Fruit fly (Drosophila melanogaster): Measurements from ENCODE around the gene CG1271.
A peak's percentile ranks its signal among the peaks of the same experiment; 100 is the strongest.

Gene CG1271

dm6 chr3L:3052110-3052871, at the start of gene CG1271 (continued):
- TF ChIP-seq tin (GFP tag; optimal IDR thresholded peaks at IDR 0.05) (peak; percentile 68), B-H1 (GFP tag; IDR thresholded peaks at IDR 0.05) (no peak), Abd-B (GFP tag; optimal IDR thresholded peaks at IDR 0.05) (no peak), CG10267 (tag; optimal IDR thresholded peaks at IDR 0.05) (peak; percentile 97), grau (tag; optimal IDR thresholded peaks at IDR 0.05) (peak; percentile 68), CG7839 (tag; optimal IDR thresholded peaks at IDR 0.05) (peak; percentile 73), eve (GFP tag; optimal IDR thresholded peaks at IDR 0.05) (no peak), CG11504 (tag; optimal IDR thresholded peaks at IDR 0.05) (no peak), grn (GFP tag; optimal IDR thresholded peaks at IDR 0.05) (peak; percentile 92), Oaz (GFP tag; IDR thresholded peaks at IDR 0.05) (no peak), Myb (GFP tag; optimal IDR thresholded peaks at IDR 0.05) (peak; percentile 58), CG6813 (GFP tag; optimal IDR thresholded peaks at IDR 0.05) (no peak), CG4617 (GFP tag; optimal IDR thresholded peaks at IDR 0.05; ENCODE audit: borderline replicate concordance) (peak; percentile 58), CG11093 (GFP tag; IDR thresholded peaks at IDR 0.05) (no peak), rib (GFP tag; IDR thresholded peaks at IDR 0.05) (peak; percentile 60), eyg (GFP tag; optimal IDR thresholded peaks at IDR 0.05) (peak; percentile 25), Scr (GFP tag; IDR thresholded peaks at IDR 0.05; ENCODE audit: partially characterized antibody) (peak; percentile 17; the same call in 1 of the 2 replicates), dmrt11E (tag; optimal IDR thresholded peaks at IDR 0.05) (peak; percentile 11), ase (GFP tag; IDR thresholded peaks at IDR 0.05) (peak; percentile 56; the same call in 2 of the 3 replicates), CG13123 (GFP tag; optimal IDR thresholded peaks at IDR 0.05) (peak; percentile 30), CG11085 (GFP tag; IDR thresholded peaks at IDR 0.05) (no peak), CG5180 (GFP tag; optimal IDR thresholded peaks at IDR 0.05) (peak; percentile 32), pum (GFP tag; optimal IDR thresholded peaks at IDR 0.05) (peak; percentile 49), prd (optimal IDR thresholded peaks at IDR 0.05) (no peak), prd (GFP tag; IDR thresholded peaks at IDR 0.05) (peak; percentile 66; the same call in 2 of the 3 replicates), CG1233 (GFP tag; optimal IDR thresholded peaks at IDR 0.05) (peak; percentile 51), HmgZ (tag; optimal IDR thresholded peaks at IDR 0.05) (peak; percentile 62), CG31388 (GFP tag; optimal IDR thresholded peaks at IDR 0.05) (peak; percentile 33), corto (GFP tag; optimal IDR thresholded peaks at IDR 0.05) (no peak), ro (GFP tag; IDR thresholded peaks at IDR 0.05) (no peak), bbx (GFP tag; IDR thresholded peaks at IDR 0.05; ENCODE audit: partially characterized antibody) (no peak), pita (GFP tag; optimal IDR thresholded peaks at IDR 0.05) (no peak), Hey (tag; optimal IDR thresholded peaks at IDR 0.05) (no peak), HmgD (GFP tag; optimal IDR thresholded peaks at IDR 0.05) (peak; percentile 17), lab (GFP tag; optimal IDR thresholded peaks at IDR 0.05) (peak; percentile 83), sc (optimal IDR thresholded peaks at IDR 0.05) (no peak), sc (GFP tag; optimal IDR thresholded peaks at IDR 0.05) (no peak), Camta (GFP tag; optimal IDR thresholded peaks at IDR 0.05) (peak; percentile 43), maf-S (GFP tag; optimal IDR thresholded peaks at IDR 0.05) (peak; percentile 59), Spps (tag; optimal IDR thresholded peaks at IDR 0.05) (no peak), Hr78 (GFP tag; optimal IDR thresholded peaks at IDR 0.05) (no peak), ewg (GFP tag; optimal IDR thresholded peaks at IDR 0.05) (no peak), Bgb (GFP tag; IDR thresholded peaks at IDR 0.05; ENCODE audit: partially characterized antibody) (no peak), CG8765 (GFP tag; IDR thresholded peaks at IDR 0.05) (no peak), B-H2 (GFP tag; optimal IDR thresholded peaks at IDR 0.05) (peak; percentile 62), TFAM (GFP tag; optimal IDR thresholded peaks at IDR 0.05) (no peak), esg (GFP tag; conservative IDR thresholded peaks at IDR 0.05) (peak; percentile 45), lbe (GFP tag; optimal IDR thresholded peaks at IDR 0.05) (peak; percentile 1), Xbp1 (GFP tag; optimal IDR thresholded peaks at IDR 0.05) (peak; percentile 62)
